Worm (Caenorhabditis elegans) whole organism, midembryonic: ENCODE data around the gene T26H8.5.
"Not testable (repeated sequence)": the region's sequence is repeated elsewhere in the genome, so short reads cannot be mapped to it uniquely, and the experiment has no call there.

ENCODE experiments used
- T22C8.4 ChIP-seq: fragments of 200-800 bp; sonication (Bioruptor generic); IDR thresholded peaks from 2 replicates; pipeline ENCODE4 v1.3.6; 2022; ENCODE audit warnings: missing genetic modification characterization, missing compliant biosample characterization
- cog-1 ChIP-seq: sonication (generic microtip); optimal IDR thresholded peaks from 2 replicates; lab custom pipeline; 2016; ENCODE audit warnings: missing genetic modification characterization, missing compliant biosample characterization
- flt-1 ChIP-seq: fragments of 200-800 bp; sonication (Bioruptor generic); IDR thresholded peaks from 2 replicates; pipeline ENCODE4 v1.3.6; 2022; ENCODE audit warnings: missing genetic modification characterization, missing compliant biosample characterization
- klf-2 ChIP-seq: fragments of 200-800 bp; sonication (Bioruptor generic); conservative IDR thresholded peaks from 2 replicates; pipeline ENCODE4 v1.3.6; 2022; ENCODE audit warnings: missing genetic modification reagents, missing genetic modification characterization, missing compliant biosample characterization
- med-1 ChIP-seq: sonication (generic microtip); optimal IDR thresholded peaks from 2 replicates; lab custom pipeline; 2017; ENCODE audit warnings: missing genetic modification characterization, mild to moderate bottlenecking, missing compliant biosample characterization, antibody characterized with exemption, missing genetic modification reagents; ENCODE audit not compliant: insufficient read depth
- ref-1 ChIP-seq: fragments of 200-800 bp; sonication (Bioruptor generic); conservative IDR thresholded peaks from 2 replicates; pipeline ENCODE4 v1.3.6; 2022; ENCODE audit warnings: missing genetic modification reagents, missing genetic modification characterization, missing compliant biosample characterization
- tab-1 ChIP-seq: fragments of 200-800 bp; sonication (Bioruptor generic); IDR thresholded peaks from 2 replicates; pipeline ENCODE4 v1.3.6; 2022; ENCODE audit warnings: missing genetic modification characterization, missing compliant biosample characterization
- ztf-23 ChIP-seq: fragments of 200-800 bp; sonication (Bioruptor generic); IDR thresholded peaks from 2 replicates; pipeline ENCODE4 v1.3.6; 2022; ENCODE audit warnings: missing genetic modification reagents, missing genetic modification characterization, missing compliant biosample characterization
- ztf-29 ChIP-seq: fragments of 200-800 bp; sonication (Bioruptor generic); IDR thresholded peaks from 2 replicates; pipeline ENCODE4 v1.3.6; 2022; ENCODE audit warnings: missing genetic modification reagents, missing genetic modification characterization, missing compliant biosample characterization

T26H8.5 gene

ce11 chrV:15259904-15260303 is 45.5 kb downstream of the T26H8.5 start, which contains the start of gene M01B2.8:
Gene M01B2.8, plus strand, starts transcription at chrV:15260204.
- TF ChIP-seq ref-1 (GFP tag; lab: Robert Waterston, UW): no peak
- no peak for TF ChIP-seq cog-1

- no peak for TF ChIP-seq ztf-23 (GFP tag; lab: Robert Waterston, UW)
- no peak for TF ChIP-seq tab-1
- TF ChIP-seq ztf-29: no peak
- no peak for TF ChIP-seq T22C8.4 (GFP tag; lab: Robert Waterston, UW)
- TF ChIP-seq med-1 (GFP tag; lab: Kevin White, UChicago): no peak
- TF ChIP-seq cog-1: no peak
- no peak for TF ChIP-seq flt-1 (GFP tag; lab: Robert Waterston, UW)
- no peak for TF ChIP-seq klf-2 (GFP tag; lab: Robert Waterston, UW)
- TF ChIP-seq ref-1 (GFP tag; lab: Robert Waterston, UW): no peak
These were observed 46.4 kb downstream of the T26H8.5 start, which contains the start of gene srsx-37 for ce11 chrV:15259049-15259448. Gene srsx-37, minus strand, starts transcription at chrV:15259149.

- TF ChIP-seq med-1 (GFP tag; lab: Kevin White, UChicago); ref-1 (GFP tag; lab: Robert Waterston, UW); klf-2 (GFP tag; lab: Robert Waterston, UW): not testable (repeated sequence)
These were observed 48.7 kb downstream of the T26H8.5 start, which contains the start of gene srsx-39 for ce11 chrV:15256669-15257068. Gene srsx-39, minus strand, starts transcription at chrV:15256769.
